Fruit fly (Drosophila melanogaster): Measurements from ENCODE around the gene Eaat1.

The Eaat1 gene

dm6 chr2L:9377789-9378188, 44.4 kb downstream of the Eaat1 start (continued):
- 0 out of 2 replicates have a peak, but pooled peaks have one; percentile 21 for TF ChIP-seq Dref (GFP tag; IDR thresholded peaks at IDR 0.05)
- 0 out of 2 replicates have a peak, but pooled peaks have one; percentile 35 for TF ChIP-seq CG6272 (GFP tag; IDR thresholded peaks at IDR 0.05)

dm6 chr2L:9386270-9386669, 52.9 kb downstream of the Eaat1 start:
- TF ChIP-seq CG8359 (GFP tag; optimal IDR thresholded peaks at IDR 0.05; ENCODE audit: borderline replicate concordance): peak; percentile 46
- no peak for TF ChIP-seq Sry-δ (GFP tag; optimal IDR thresholded peaks at IDR 0.05)

- peak; percentile 32; the same call in 1 of the 2 replicates for TF ChIP-seq rib (GFP tag; IDR thresholded peaks at IDR 0.05)
- no peak for TF ChIP-seq Fer2 (tag; optimal IDR thresholded peaks at IDR 0.05)
- peak; percentile 31; the same call in 1 of the 2 replicates for TF ChIP-seq CG8765 (GFP tag; IDR thresholded peaks at IDR 0.05)
- TF ChIP-seq CG17385 (GFP tag; optimal IDR thresholded peaks at IDR 0.05): peak; percentile 30
- TF ChIP-seq scrt (GFP tag; optimal IDR thresholded peaks at IDR 0.05): peak; percentile 12
- TF ChIP-seq CG6175 (GFP tag; IDR thresholded peaks at IDR 0.05): 0 out of 3 replicates have a peak, but pooled peaks have one; percentile 34
- TF ChIP-seq ac (GFP tag; optimal IDR thresholded peaks at IDR 0.05): no peak
- TF ChIP-seq CG6791 (GFP tag; IDR thresholded peaks at IDR 0.05; ENCODE audit: partially characterized antibody): no peak
- TF ChIP-seq E2f1 (GFP tag; IDR thresholded peaks at IDR 0.05): no peak
- peak; percentile 52 for TF ChIP-seq CG2120 (GFP tag; optimal IDR thresholded peaks at IDR 0.05)
- no peak for TF ChIP-seq CG17802 (tag; optimal IDR thresholded peaks at IDR 0.05)
- peak; percentile 54 for TF ChIP-seq CG10543 (GFP tag; optimal IDR thresholded peaks at IDR 0.05)
- TF ChIP-seq D19B (GFP tag; optimal IDR thresholded peaks at IDR 0.05): peak; percentile 43
- peak; percentile 46 for TF ChIP-seq cwo (GFP tag; optimal IDR thresholded peaks at IDR 0.05)
- TF ChIP-seq tio (GFP tag; optimal IDR thresholded peaks at IDR 0.05): peak; percentile 7
- peak; percentile 75 for TF ChIP-seq CG9932 (GFP tag; IDR thresholded peaks at IDR 0.05)
- no peak for TF ChIP-seq CG12219 (GFP tag; optimal IDR thresholded peaks at IDR 0.05)
- peak; percentile 64 for TF ChIP-seq CG3281 (GFP tag; optimal IDR thresholded peaks at IDR 0.05)
- peak; percentile 63 for TF ChIP-seq Dbx (GFP tag; IDR thresholded peaks at IDR 0.05)
- peak; percentile 11 for TF ChIP-seq CG1602 (GFP tag; optimal IDR thresholded peaks at IDR 0.05)
- no peak for TF ChIP-seq CG12942 (GFP tag; optimal IDR thresholded peaks at IDR 0.05)
- TF ChIP-seq sug (tag; optimal IDR thresholded peaks at IDR 0.05): peak; percentile 49
- TF ChIP-seq GATAe (GFP tag; conservative IDR thresholded peaks at IDR 0.05): peak; percentile 70
- no peak for TF ChIP-seq usp (GFP tag; optimal IDR thresholded peaks at IDR 0.05)
- peak; percentile 7 for TF ChIP-seq Sox102F (GFP tag; optimal IDR thresholded peaks at IDR 0.05)
- peak; percentile 21 for TF ChIP-seq CG9727 (GFP tag; optimal IDR thresholded peaks at IDR 0.05)
- TF ChIP-seq Sox100B (GFP tag; optimal IDR thresholded peaks at IDR 0.05): peak; percentile 12
- no peak for TF ChIP-seq lov (optimal IDR thresholded peaks at IDR 0.05)
- TF ChIP-seq lov (GFP tag; IDR thresholded peaks at IDR 0.05): no peak
- TF ChIP-seq Meics (GFP tag; optimal IDR thresholded peaks at IDR 0.05): peak; percentile 67
- no peak for TF ChIP-seq grau (tag; optimal IDR thresholded peaks at IDR 0.05)
- peak; percentile 29; the same call in 1 of the 2 replicates for TF ChIP-seq CG9215 (GFP tag; IDR thresholded peaks at IDR 0.05)
- TF ChIP-seq CG18599 (GFP tag; optimal IDR thresholded peaks at IDR 0.05): peak; percentile 50
- peak; percentile 65 for TF ChIP-seq Drgx (GFP tag; IDR thresholded peaks at IDR 0.05)
- peak; percentile 52 for TF ChIP-seq lab (GFP tag; optimal IDR thresholded peaks at IDR 0.05)
- peak in 1 of 2 experiments; percentile 52 for TF ChIP-seq Hr51 (GFP tag; optimal IDR thresholded peaks at IDR 0.05)
- peak; percentile 30; the same call in 1 of the 4 replicates for TF ChIP-seq Gug (GFP tag; IDR thresholded peaks at IDR 0.05)
- peak; percentile 31 for TF ChIP-seq dmrt99B (tag; optimal IDR thresholded peaks at IDR 0.05)
- TF ChIP-seq PHDP (tag; optimal IDR thresholded peaks at IDR 0.05): peak; percentile 62
- peak; percentile 33 for TF ChIP-seq CG15514 (GFP tag; optimal IDR thresholded peaks at IDR 0.05)
- peak; percentile 50 for TF ChIP-seq B-H2 (GFP tag; optimal IDR thresholded peaks at IDR 0.05)
- 0 out of 2 replicates have a peak, but pooled peaks have one; percentile 5 for TF ChIP-seq CG32772 (GFP tag; IDR thresholded peaks at IDR 0.05)
Measured at dm6 chr2L:9387240-9387672, 53.9 kb downstream of the Eaat1 start, which contains the start of gene Aldh. TSS of gene Aldh (plus strand) at chr2L:9387389.

All from whole organism, embryonic.